Worm (Caenorhabditis elegans) whole organism, midembryonic: ENCODE measurements around the gene cyp-35C1.

Experiments used
- flt-1 ChIP-seq: fragments of 200-800 bp; sonication (Bioruptor generic); IDR thresholded peaks from 2 replicates; pipeline ENCODE4 v1.3.6; 2022; ENCODE audit warnings: missing genetic modification characterization, missing compliant biosample characterization
- klf-2 ChIP-seq: fragments of 200-800 bp; sonication (Bioruptor generic); conservative IDR thresholded peaks from 2 replicates; pipeline ENCODE4 v1.3.6; 2022; ENCODE audit warnings: missing genetic modification reagents, missing genetic modification characterization, missing compliant biosample characterization
- med-1 ChIP-seq: sonication (generic microtip); optimal IDR thresholded peaks from 2 replicates; lab custom pipeline; 2017; ENCODE audit warnings: missing genetic modification characterization, mild to moderate bottlenecking, missing compliant biosample characterization, antibody characterized with exemption, missing genetic modification reagents; ENCODE audit not compliant: insufficient read depth
- ztf-23 ChIP-seq: fragments of 200-800 bp; sonication (Bioruptor generic); IDR thresholded peaks from 2 replicates; pipeline ENCODE4 v1.3.6; 2022; ENCODE audit warnings: missing genetic modification reagents, missing genetic modification characterization, missing compliant biosample characterization

DNA sequence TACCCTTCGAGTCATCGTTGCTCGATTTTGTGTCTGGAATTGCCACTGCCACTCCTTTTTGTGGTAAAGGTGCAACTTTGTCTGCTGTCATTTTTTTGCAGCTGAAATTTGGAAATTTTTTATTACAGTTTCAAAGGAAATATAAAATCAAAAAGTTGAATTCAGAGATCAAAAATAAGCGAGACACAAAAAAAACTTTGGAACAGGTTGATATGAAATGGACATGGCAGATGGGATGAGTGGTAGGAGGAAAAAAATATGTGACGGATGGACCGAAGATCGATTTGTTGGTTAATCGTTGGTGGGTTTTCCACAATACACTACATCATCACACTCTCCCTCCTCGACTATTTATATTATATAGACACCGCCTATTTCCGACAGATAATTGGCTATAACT, 36.3 kb upstream of the cyp-35C1 start, which contains the start of gene R10D12.1:
- TF ChIP-seq med-1 (GFP tag; lab: Kevin White, UChicago): no peak
- no peak for TF ChIP-seq ztf-23 (GFP tag; lab: Robert Waterston, UW)
- no peak for TF ChIP-seq flt-1 (GFP tag; lab: Robert Waterston, UW)
- no peak for TF ChIP-seq klf-2 (GFP tag; lab: Robert Waterston, UW)
